Fruit fly (Drosophila melanogaster) whole organism, embryonic: ENCODE measurements around the gene Sec61alpha.

Experiments
- Bdp1 ChIP-seq: fragments of 200-800 bp; sonication (Bioruptor generic); optimal IDR thresholded peaks from 3 replicates; lab custom pipeline; 2016; ENCODE audit warnings: missing biosample characterization, missing genetic modification characterization
- Bteb2 ChIP-seq: fragments of 200-800 bp; sonication (Bioruptor generic); optimal IDR thresholded peaks from 2 replicates; lab custom pipeline; 2016; ENCODE audit warnings: missing biosample characterization, missing genetic modification characterization
- CG10267 ChIP-seq: fragments of 200-800 bp; sonication (Bioruptor generic); optimal IDR thresholded peaks from 2 replicates; lab custom pipeline; 2018; ENCODE audit warnings: missing biosample characterization, mild to moderate bottlenecking, missing genetic modification characterization, moderate library complexity
- CG10321 ChIP-seq: fragments of 200-800 bp; sonication (Bioruptor generic); IDR thresholded peaks from 2 replicates; pipeline ENCODE4 v1.3.6; 2022; ENCODE audit warnings: missing biosample characterization, missing genetic modification characterization
- CG13287 ChIP-seq: fragments of 200-800 bp; sonication (Bioruptor generic); IDR thresholded peaks from 2 replicates; pipeline ENCODE4 v1.3.6; 2022; ENCODE audit warnings: missing biosample characterization, missing genetic modification characterization; ENCODE audit not compliant: partially characterized antibody
- CG13624 ChIP-seq: fragments of 200-800 bp; sonication (Bioruptor generic); optimal IDR thresholded peaks from 2 replicates; lab custom pipeline; 2016; ENCODE audit warnings: missing biosample characterization, missing genetic modification characterization
- CG13894 ChIP-seq: fragments of 200-800 bp; sonication (Bioruptor generic); optimal IDR thresholded peaks from 3 replicates; lab custom pipeline; 2018; ENCODE audit warnings: missing biosample characterization, mild to moderate bottlenecking, missing genetic modification characterization, moderate library complexity
- CG14441 ChIP-seq: fragments of 200-800 bp; sonication (Bioruptor generic); IDR thresholded peaks from 2 replicates; pipeline ENCODE4 v1.3.6; 2022; ENCODE audit warnings: missing biosample characterization, missing genetic modification characterization
- CG14710 ChIP-seq: fragments of 200-800 bp; sonication (Bioruptor generic); optimal IDR thresholded peaks from 3 replicates; lab custom pipeline; 2019; ENCODE audit warnings: missing biosample characterization, mild to moderate bottlenecking, missing genetic modification characterization, moderate library complexity
- CG15514 ChIP-seq: fragments of 200-800 bp; sonication (Bioruptor generic); optimal IDR thresholded peaks from 3 replicates; lab custom pipeline; 2017; ENCODE audit warnings: missing biosample characterization, missing genetic modification characterization, mild to moderate bottlenecking, moderate library complexity, missing genetic modification reagents
- CG15696 ChIP-seq: fragments of 200-800 bp; sonication (Bioruptor generic); optimal IDR thresholded peaks from 2 replicates; lab custom pipeline; 2019; ENCODE audit warnings: missing biosample characterization, mild to moderate bottlenecking, missing genetic modification characterization, moderate library complexity
- CG17361 ChIP-seq: fragments of 200-800 bp; sonication (Bioruptor generic); IDR thresholded peaks from 3 replicates; pipeline ENCODE4 v1.3.6; 2022; ENCODE audit warnings: missing biosample characterization, missing genetic modification characterization
- CG17829 ChIP-seq: fragments of 200-800 bp; optimal IDR thresholded peaks from 2 replicates; lab custom pipeline; 2019; ENCODE audit warnings: missing biosample characterization, mild to moderate bottlenecking, missing genetic modification characterization, moderate library complexity
- CG3065 ChIP-seq: fragments of 200-800 bp; sonication (Bioruptor generic); optimal IDR thresholded peaks from 2 replicates; lab custom pipeline; 2016; ENCODE audit warnings: missing biosample characterization, missing genetic modification characterization
- CG32772 ChIP-seq: fragments of 200-800 bp; sonication (Bioruptor generic); IDR thresholded peaks from 2 replicates; pipeline ENCODE4 v1.3.6; 2022; ENCODE audit warnings: missing biosample characterization, missing genetic modification characterization
- CG33213 ChIP-seq: fragments of 200-800 bp; sonication (Bioruptor generic); optimal IDR thresholded peaks from 3 replicates; lab custom pipeline; 2016; ENCODE audit warnings: missing biosample characterization, missing genetic modification characterization
- CG43689 ChIP-seq: fragments of 200-800 bp; sonication (Bioruptor generic); IDR thresholded peaks from 2 replicates; pipeline ENCODE4 v1.3.6; 2022; ENCODE audit warnings: missing biosample characterization, missing genetic modification characterization
- CG7745 ChIP-seq: fragments of 200-800 bp; sonication (Bioruptor generic); optimal IDR thresholded peaks from 2 replicates; lab custom pipeline; 2018; ENCODE audit warnings: missing biosample characterization, mild to moderate bottlenecking, missing genetic modification characterization, moderate library complexity
- CG9817 ChIP-seq: fragments of 200-800 bp; sonication (Bioruptor generic); optimal IDR thresholded peaks from 2 replicates; lab custom pipeline; 2018; ENCODE audit warnings: missing biosample characterization, mild to moderate bottlenecking, missing genetic modification characterization, moderate library complexity
- CG9932 ChIP-seq: fragments of 200-800 bp; sonication (Bioruptor generic); IDR thresholded peaks from 2 replicates; pipeline ENCODE4 v1.3.6; 2022; ENCODE audit warnings: missing biosample characterization, missing genetic modification characterization
- CoRest ChIP-seq: fragments of 200-800 bp; sonication (Bioruptor generic); optimal IDR thresholded peaks from 3 replicates; lab custom pipeline; 2018; ENCODE audit warnings: missing biosample characterization, mild to moderate bottlenecking, missing genetic modification characterization, moderate library complexity
- CrebB ChIP-seq: fragments of 200-800 bp; sonication (Bioruptor generic); optimal IDR thresholded peaks from 3 replicates; lab custom pipeline; 2018; ENCODE audit warnings: missing biosample characterization, mild to moderate bottlenecking, missing genetic modification characterization
- Dbx ChIP-seq: fragments of 200-800 bp; sonication (Bioruptor generic); IDR thresholded peaks from 3 replicates; pipeline ENCODE4 v1.3.6; 2022; ENCODE audit warnings: missing biosample characterization, missing genetic modification characterization
- Ets97D ChIP-seq: fragments of 200-800 bp; sonication (Bioruptor generic); optimal IDR thresholded peaks from 3 replicates; lab custom pipeline; 2016; ENCODE audit warnings: missing biosample characterization, missing genetic modification characterization
- Fer1 ChIP-seq: fragments of 200-800 bp; sonication (Bioruptor generic); optimal IDR thresholded peaks from 2 replicates; lab custom pipeline; 2017; ENCODE audit warnings: missing biosample characterization, mild to moderate bottlenecking, missing genetic modification characterization
- HLH3B ChIP-seq: fragments of 200-800 bp; sonication (Bioruptor generic); IDR thresholded peaks from 2 replicates; pipeline ENCODE4 v1.3.6; 2022; ENCODE audit warnings: missing biosample characterization, missing genetic modification characterization
- Hmr ChIP-seq: fragments of 200-800 bp; sonication (Bioruptor generic); optimal IDR thresholded peaks from 3 replicates; lab custom pipeline; 2017; ENCODE audit warnings: mild to moderate bottlenecking, missing biosample characterization, missing genetic modification reagents, missing genetic modification characterization
- Hr51 ChIP-seq, 2 experiments: fragments of 200-800 bp; sonication (Bioruptor generic); optimal IDR thresholded peaks; 2 replicates in 1 of 2; 3 replicates in 1 of 2; lab custom pipeline; 2016 to 2018; ENCODE audit warnings: missing biosample characterization in 2 of 2, missing genetic modification characterization in 2 of 2, mild to moderate bottlenecking in 1 of 2, moderate library complexity in 1 of 2
- Mad ChIP-seq: fragments of 200-800 bp; sonication (Bioruptor generic); optimal IDR thresholded peaks from 2 replicates; lab custom pipeline; 2016; ENCODE audit warnings: missing biosample characterization, missing genetic modification characterization
- Nf-YC ChIP-seq: fragments of 200-800 bp; optimal IDR thresholded peaks from 3 replicates; lab custom pipeline; 2019; ENCODE audit warnings: missing biosample characterization, mild to moderate bottlenecking, missing genetic modification characterization, moderate library complexity
- Pdp1 ChIP-seq, 2 experiments: fragments of 200-800 bp; sonication (Bioruptor generic); optimal IDR thresholded peaks; 3 replicates each; lab custom pipeline; 2016; ENCODE audit warnings: missing biosample characterization in 2 of 2, missing genetic modification characterization in 2 of 2, mild to moderate bottlenecking in 1 of 2, moderate library complexity in 1 of 2
- Ptx1 ChIP-seq: fragments of 200-800 bp; sonication (Bioruptor generic); IDR thresholded peaks from 2 replicates; pipeline ENCODE4 v1.3.6; 2022; ENCODE audit warnings: missing biosample characterization, missing genetic modification characterization
- Sin3A ChIP-seq: fragments of >200 bp; optimal IDR thresholded peaks from 2 replicates; lab custom pipeline; 2018
- Sox102F ChIP-seq: fragments of 200-800 bp; sonication (Bioruptor generic); optimal IDR thresholded peaks from 2 replicates; lab custom pipeline; 2018; ENCODE audit warnings: missing biosample characterization, mild to moderate bottlenecking, missing genetic modification characterization, moderate library complexity
- Ssrp ChIP-seq: fragments of 200-800 bp; sonication (Bioruptor generic); optimal IDR thresholded peaks from 2 replicates; lab custom pipeline; 2018; ENCODE audit warnings: missing biosample characterization, mild to moderate bottlenecking, missing genetic modification characterization, moderate library complexity
- Stat92E ChIP-seq, 3 experiments: fragments of >200 bp in 2 of 3; fragments of 200-800 bp in 1 of 3; sonication (Bioruptor generic) in 1 of 3; optimal IDR thresholded peaks; 2 replicates each; lab custom pipeline; 2017 to 2019; ENCODE audit warnings: missing biosample characterization in 3 of 3, missing genetic modification characterization in 3 of 3, mild to moderate bottlenecking in 1 of 3, moderate library complexity in 1 of 3
- Trl ChIP-seq, 3 experiments: fragments of >200 bp in 2 of 3; fragments of 200-800 bp in 1 of 3; sonication (Bioruptor generic) in 1 of 3; optimal IDR thresholded peaks; 2 replicates in 1 of 3; 3 replicates in 2 of 3; lab custom pipeline; 2016 to 2017; ENCODE audit warnings: missing biosample characterization in 1 of 3, missing genetic modification characterization in 1 of 3
- bcd ChIP-seq: fragments of 200-800 bp; sonication (Bioruptor generic); optimal IDR thresholded peaks from 2 replicates; lab custom pipeline; 2017; ENCODE audit warnings: missing biosample characterization, mild to moderate bottlenecking, missing genetic modification characterization
- crc ChIP-seq: fragments of 200-800 bp; sonication (Bioruptor generic); optimal IDR thresholded peaks from 2 replicates; lab custom pipeline; 2016; ENCODE audit warnings: missing biosample characterization, missing genetic modification characterization
- crol ChIP-seq: fragments of 200-800 bp; sonication (Bioruptor generic); IDR thresholded peaks from 2 replicates; pipeline ENCODE4 v1.3.6; 2022; ENCODE audit warnings: missing biosample characterization, missing genetic modification characterization
- gro ChIP-seq: fragments of 200-800 bp; sonication (Bioruptor generic); optimal IDR thresholded peaks from 2 replicates; lab custom pipeline; 2016; ENCODE audit warnings: missing biosample characterization, missing genetic modification characterization
- her ChIP-seq: fragments of 200-800 bp; sonication (Bioruptor generic); optimal IDR thresholded peaks from 2 replicates; lab custom pipeline; 2016; ENCODE audit warnings: missing biosample characterization, missing genetic modification characterization
- knrl ChIP-seq: fragments of 200-800 bp; sonication (Bioruptor generic); IDR thresholded peaks from 3 replicates; pipeline ENCODE4 v1.3.6; 2022; ENCODE audit warnings: missing biosample characterization, missing genetic modification characterization; ENCODE audit not compliant: partially characterized antibody
- lola ChIP-seq, 3 experiments: fragments of >200 bp in 2 of 3; fragments of 200-800 bp in 1 of 3; sonication (Bioruptor generic) in 1 of 3; optimal IDR thresholded peaks; 2 replicates each; lab custom pipeline; 2017 to 2019; ENCODE audit warnings: missing biosample characterization in 3 of 3, missing genetic modification characterization in 3 of 3, mild to moderate bottlenecking in 1 of 3, moderate library complexity in 1 of 3
- mam ChIP-seq: fragments of 200-800 bp; sonication (Bioruptor generic); optimal IDR thresholded peaks from 3 replicates; lab custom pipeline; 2016; ENCODE audit warnings: missing biosample characterization, missing genetic modification characterization
- pho ChIP-seq: fragments of 200-800 bp; sonication (Bioruptor generic); optimal IDR thresholded peaks from 2 replicates; lab custom pipeline; 2016; ENCODE audit warnings: missing biosample characterization, missing genetic modification characterization
- phol ChIP-seq: fragments of 200-800 bp; sonication (Bioruptor generic); optimal IDR thresholded peaks from 3 replicates; lab custom pipeline; 2018; ENCODE audit warnings: missing biosample characterization, mild to moderate bottlenecking, missing genetic modification characterization, moderate library complexity
- pita ChIP-seq: fragments of 200-800 bp; sonication (Bioruptor generic); optimal IDR thresholded peaks from 2 replicates; lab custom pipeline; 2017; ENCODE audit warnings: missing biosample characterization, mild to moderate bottlenecking, missing genetic modification characterization
- slou ChIP-seq: fragments of 200-800 bp; sonication (Bioruptor generic); optimal IDR thresholded peaks from 3 replicates; lab custom pipeline; 2016; ENCODE audit warnings: missing biosample characterization, missing genetic modification characterization
- trem ChIP-seq: fragments of 200-800 bp; optimal IDR thresholded peaks from 3 replicates; lab custom pipeline; 2019; ENCODE audit warnings: missing biosample characterization, mild to moderate bottlenecking, missing genetic modification characterization, moderate library complexity

Sec61alpha gene

DNA sequence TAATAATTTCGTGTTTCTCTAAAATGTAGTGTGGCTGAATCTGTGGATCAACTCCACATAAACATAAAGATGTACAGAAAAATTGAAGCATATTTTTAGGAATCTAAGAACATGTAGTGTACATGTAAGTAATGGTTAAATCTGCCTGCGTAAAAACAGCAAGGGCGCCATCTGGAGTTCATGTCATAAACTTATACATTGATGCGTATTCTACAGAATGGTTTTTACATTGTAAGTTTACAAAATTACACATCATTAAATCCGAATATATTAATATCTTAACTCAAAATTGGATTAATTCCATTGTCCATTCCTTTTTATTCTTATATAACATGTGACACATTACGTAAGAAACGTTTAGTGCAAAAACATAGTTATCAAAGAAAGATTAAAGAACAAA is 46.6 kb upstream of the Sec61alpha start (continued):
- TF ChIP-seq CG14710 (tag; lab: Kevin White, UChicago) (peak; percentile 35), CG7745 (tag; lab: Kevin White, UChicago) (no peak), CG9817 (tag; lab: Kevin White, UChicago) (peak; percentile 22), Fer1 (GFP tag; lab: Kevin White, UChicago) (peak; percentile 4), Nf-YC (peak; percentile 0), pita (GFP tag; lab: Kevin White, UChicago) (peak; percentile 62), trem (tag; lab: Kevin White, UChicago) (peak; percentile 39), Pdp1 (GFP tag; optimal IDR thresholded peaks at IDR 0.05; lab: Kevin White, UChicago) (peak in 1 of 2 experiments; percentile 76), bcd (GFP tag; lab: Kevin White, UChicago) (peak; percentile 30), Bdp1 (GFP tag; lab: Kevin White, UChicago) (no peak), Trl (optimal IDR thresholded peaks at IDR 0.05; lab: Kevin White, UChicago) (no peak), Trl (GFP tag; optimal IDR thresholded peaks at IDR 0.05; lab: Kevin White, UChicago) (peak; percentile 3), Stat92E (GFP tag; optimal IDR thresholded peaks at IDR 0.05; lab: Kevin White, UChicago) (peak in 1 of 3 experiments; percentile 22), lola (GFP tag; optimal IDR thresholded peaks at IDR 0.05; lab: Kevin White, UChicago) (peak in 1 of 3 experiments; percentile 1), CG32772 (GFP tag; lab: Robert Waterston, UW) (no peak), Mad (GFP tag; lab: Kevin White, UChicago) (peak; percentile 7), slou (GFP tag; lab: Kevin White, UChicago) (no peak), crc (GFP tag; lab: Kevin White, UChicago) (no peak), CG15696 (tag; lab: Kevin White, UChicago) (peak; percentile 31), CG10321 (GFP tag; lab: Robert Waterston, UW) (no peak), CrebB (tag; lab: Kevin White, UChicago) (no peak), CG17361 (GFP tag; lab: Robert Waterston, UW) (peak; percentile 28; the same call in 1 of the 3 replicates), Hr51 (GFP tag; optimal IDR thresholded peaks at IDR 0.05; lab: Kevin White, UChicago) (no peak), CG15514 (GFP tag; lab: Kevin White, UChicago) (peak; percentile 11), CG17829 (tag; lab: Kevin White, UChicago) (peak; percentile 51), Dbx (GFP tag; lab: Robert Waterston, UW) (peak; percentile 36; the same call in 1 of the 3 replicates), Ssrp (tag; lab: Kevin White, UChicago) (no peak), CG43689 (GFP tag; lab: Robert Waterston, UW) (no peak), HLH3B (GFP tag; lab: Robert Waterston, UW) (no peak), knrl (peak; percentile 72), Sin3A (lab: Kevin White, UChicago) (no peak), CG33213 (peak; percentile 44), CoRest (tag; lab: Kevin White, UChicago) (peak; percentile 4), Bteb2 (GFP tag; lab: Kevin White, UChicago) (no peak), pho (GFP tag; lab: Kevin White, UChicago) (peak; percentile 31), Ptx1 (GFP tag; lab: Robert Waterston, UW) (no peak), crol (GFP tag; lab: Robert Waterston, UW) (no peak), CG13624 (GFP tag; lab: Kevin White, UChicago) (peak; percentile 21), Ets97D (GFP tag; lab: Kevin White, UChicago) (peak; percentile 30), CG10267 (peak; percentile 46), phol (tag; lab: Kevin White, UChicago) (peak; percentile 9), CG14441 (GFP tag; lab: Robert Waterston, UW) (no peak), mam (GFP tag; lab: Kevin White, UChicago) (peak; percentile 12), her (no peak), gro (GFP tag; lab: Kevin White, UChicago) (peak; percentile 47), Hmr (GFP tag; lab: Kevin White, UChicago) (peak; percentile 8), CG13894 (tag; lab: Kevin White, UChicago) (peak; percentile 12), CG13287 (GFP tag; lab: Robert Waterston, UW) (peak; percentile 50; the same call in 1 of the 2 replicates), Sox102F (GFP tag; lab: Kevin White, UChicago) (no peak), CG3065 (GFP tag; lab: Kevin White, UChicago) (no peak), CG9932 (GFP tag; lab: Robert Waterston, UW) (no peak)
